Fruit fly (Drosophila melanogaster) whole organism, embryonic: ENCODE results near the gene ball.

ENCODE experiments used
- C15 ChIP-seq: fragments of 200-800 bp; sonication (Bioruptor generic); IDR thresholded peaks from 3 replicates; pipeline ENCODE4 v1.3.6; 2022; ENCODE audit warnings: missing biosample characterization, missing genetic modification characterization
- CG11085 ChIP-seq: fragments of 200-800 bp; sonication (Bioruptor generic); IDR thresholded peaks from 2 replicates; pipeline ENCODE4 v1.3.6; 2022; ENCODE audit warnings: missing biosample characterization, missing genetic modification characterization
- CG11398 ChIP-seq: fragments of 200-800 bp; sonication (Bioruptor generic); optimal IDR thresholded peaks from 2 replicates; lab custom pipeline; 2016; ENCODE audit warnings: missing biosample characterization, missing genetic modification characterization
- CG11504 ChIP-seq: fragments of 200-800 bp; sonication (Bioruptor generic); optimal IDR thresholded peaks from 3 replicates; lab custom pipeline; 2019; ENCODE audit warnings: missing biosample characterization, mild to moderate bottlenecking, missing genetic modification characterization, moderate library complexity
- CG12391 ChIP-seq: fragments of 200-800 bp; sonication (Bioruptor generic); optimal IDR thresholded peaks from 3 replicates; lab custom pipeline; 2018; ENCODE audit warnings: missing biosample characterization, mild to moderate bottlenecking, missing genetic modification characterization, moderate library complexity
- CG14965 ChIP-seq: fragments of 200-800 bp; sonication (Bioruptor generic); optimal IDR thresholded peaks from 2 replicates; lab custom pipeline; 2016; ENCODE audit warnings: missing biosample characterization, missing genetic modification characterization, borderline replicate concordance
- CG15696 ChIP-seq: fragments of 200-800 bp; sonication (Bioruptor generic); optimal IDR thresholded peaks from 2 replicates; lab custom pipeline; 2019; ENCODE audit warnings: missing biosample characterization, mild to moderate bottlenecking, missing genetic modification characterization, moderate library complexity
- CG17359 ChIP-seq: fragments of 200-800 bp; sonication (Bioruptor generic); optimal IDR thresholded peaks from 3 replicates; lab custom pipeline; 2018; ENCODE audit warnings: missing biosample characterization, mild to moderate bottlenecking, missing genetic modification characterization, moderate library complexity
- CG18011 ChIP-seq: fragments of 200-800 bp; sonication (Bioruptor generic); optimal IDR thresholded peaks from 2 replicates; lab custom pipeline; 2017; ENCODE audit warnings: missing biosample characterization, missing genetic modification characterization, mild to moderate bottlenecking, moderate library complexity, missing genotype
- CG18262 ChIP-seq: fragments of 200-800 bp; optimal IDR thresholded peaks from 3 replicates; lab custom pipeline; 2019; ENCODE audit warnings: missing biosample characterization, mild to moderate bottlenecking, missing genetic modification characterization, moderate library complexity
- CG31441 ChIP-seq: fragments of 200-800 bp; sonication (Bioruptor generic); IDR thresholded peaks from 2 replicates; pipeline ENCODE4 v1.3.6; 2022; ENCODE audit warnings: missing biosample characterization, missing genetic modification characterization
- CG42726 ChIP-seq: fragments of 200-800 bp; sonication (Bioruptor generic); IDR thresholded peaks from 2 replicates; pipeline ENCODE4 v1.3.6; 2022; ENCODE audit warnings: missing biosample characterization, missing genetic modification characterization; ENCODE audit not compliant: partially characterized antibody
- CG4282 ChIP-seq: fragments of 200-800 bp; sonication (Bioruptor generic); optimal IDR thresholded peaks from 2 replicates; lab custom pipeline; 2016; ENCODE audit warnings: missing biosample characterization, missing genetic modification characterization
- CG5953 ChIP-seq: fragments of 200-800 bp; sonication (Bioruptor generic); IDR thresholded peaks from 2 replicates; pipeline ENCODE4 v1.3.6; 2022; ENCODE audit warnings: missing biosample characterization, missing genetic modification characterization
- CG8281 ChIP-seq: fragments of 200-800 bp; sonication (Bioruptor generic); optimal IDR thresholded peaks from 2 replicates; lab custom pipeline; 2018; ENCODE audit warnings: missing biosample characterization, mild to moderate bottlenecking, missing genetic modification characterization, moderate library complexity
- CG8290 ChIP-seq, 3 experiments: fragments of 200-800 bp; sonication (Bioruptor generic); optimal IDR thresholded peaks; 2 replicates each; lab custom pipeline; 2016 to 2019; ENCODE audit warnings: missing biosample characterization in 3 of 3, missing genetic modification characterization in 3 of 3, mild to moderate bottlenecking in 2 of 3, moderate library complexity in 1 of 3
- CG8765 ChIP-seq: fragments of 200-800 bp; sonication (Bioruptor generic); IDR thresholded peaks from 2 replicates; pipeline ENCODE4 v1.3.6; 2022; ENCODE audit warnings: missing biosample characterization, missing genetic modification characterization
- CTCF ChIP-seq: fragments of 200-800 bp; sonication (Bioruptor generic); optimal IDR thresholded peaks from 2 replicates; lab custom pipeline; 2017; ENCODE audit warnings: missing biosample characterization, mild to moderate bottlenecking, missing genetic modification characterization, moderate library complexity
- D19A ChIP-seq: fragments of 200-800 bp; optimal IDR thresholded peaks from 3 replicates; lab custom pipeline; 2019; ENCODE audit warnings: missing biosample characterization, mild to moderate bottlenecking, missing genetic modification characterization, moderate library complexity
- D19B ChIP-seq: fragments of 200-800 bp; sonication (Bioruptor generic); optimal IDR thresholded peaks from 2 replicates; lab custom pipeline; 2017; ENCODE audit warnings: missing biosample characterization, mild to moderate bottlenecking, missing genetic modification characterization
- Doc3 ChIP-seq: fragments of 200-800 bp; sonication (Bioruptor generic); IDR thresholded peaks from 3 replicates; pipeline ENCODE4 v1.3.6; 2022; ENCODE audit warnings: missing biosample characterization, missing genetic modification characterization; ENCODE audit not compliant: partially characterized antibody
- Drgx ChIP-seq: fragments of 200-800 bp; sonication (Bioruptor generic); IDR thresholded peaks from 2 replicates; pipeline ENCODE4 v1.3.6; 2022; ENCODE audit warnings: missing biosample characterization, missing genetic modification characterization
- Elba2 ChIP-seq: fragments of 200-800 bp; sonication (Bioruptor generic); optimal IDR thresholded peaks from 3 replicates; lab custom pipeline; 2016; ENCODE audit warnings: missing biosample characterization, missing genetic modification characterization
- H2.0 ChIP-seq: fragments of 200-800 bp; sonication (Bioruptor generic); IDR thresholded peaks from 2 replicates; pipeline ENCODE4 v1.3.6; 2022; ENCODE audit warnings: missing biosample characterization, missing genetic modification characterization
- Lim3 ChIP-seq: fragments of 200-800 bp; sonication (Bioruptor generic); IDR thresholded peaks from 2 replicates; pipeline ENCODE4 v1.3.6; 2022; ENCODE audit warnings: missing biosample characterization, missing genetic modification characterization
- Mrtf ChIP-seq: fragments of 200-800 bp; sonication (Bioruptor generic); IDR thresholded peaks from 3 replicates; pipeline ENCODE4 v1.3.6; 2022; ENCODE audit warnings: missing biosample characterization, missing genetic modification characterization
- Pdp1 ChIP-seq, 2 experiments: fragments of 200-800 bp; sonication (Bioruptor generic); optimal IDR thresholded peaks; 3 replicates each; lab custom pipeline; 2016; ENCODE audit warnings: missing biosample characterization in 2 of 2, missing genetic modification characterization in 2 of 2, mild to moderate bottlenecking in 1 of 2, moderate library complexity in 1 of 2
- Sin3A ChIP-seq: fragments of >200 bp; optimal IDR thresholded peaks from 2 replicates; lab custom pipeline; 2018
- Sox100B ChIP-seq: fragments of 200-800 bp; sonication (Bioruptor generic); optimal IDR thresholded peaks from 3 replicates; lab custom pipeline; 2018; ENCODE audit warnings: missing biosample characterization, mild to moderate bottlenecking, missing genetic modification characterization
- TFAM ChIP-seq: fragments of 200-800 bp; sonication (Bioruptor generic); optimal IDR thresholded peaks from 2 replicates; lab custom pipeline; 2017; ENCODE audit warnings: missing biosample characterization, missing genetic modification characterization, inconsistent platforms
- Taf1 ChIP-seq: fragments of 200-800 bp; sonication (Bioruptor generic); IDR thresholded peaks from 2 replicates; pipeline ENCODE4 v1.3.6; 2022; ENCODE audit warnings: missing biosample characterization, missing genetic modification characterization
- cas ChIP-seq: fragments of 200-800 bp; sonication (Bioruptor generic); IDR thresholded peaks from 2 replicates; pipeline ENCODE4 v1.3.6; 2022; ENCODE audit warnings: missing biosample characterization, missing genetic modification characterization
- cg ChIP-seq: fragments of 200-800 bp; sonication (Bioruptor generic); optimal IDR thresholded peaks from 3 replicates; lab custom pipeline; 2019; ENCODE audit warnings: missing biosample characterization, mild to moderate bottlenecking, missing genetic modification characterization, moderate library complexity
- en ChIP-seq: fragments of 200-800 bp; sonication (Bioruptor generic); optimal IDR thresholded peaks from 2 replicates; lab custom pipeline; 2016; ENCODE audit warnings: missing biosample characterization, missing genetic modification characterization
- fru ChIP-seq: fragments of >200 bp; optimal IDR thresholded peaks from 2 replicates; lab custom pipeline; 2017
- kah ChIP-seq: fragments of 200-800 bp; sonication (Bioruptor generic); optimal IDR thresholded peaks from 2 replicates; lab custom pipeline; 2018; ENCODE audit warnings: missing biosample characterization, mild to moderate bottlenecking, missing genetic modification characterization
- mirr ChIP-seq: fragments of 200-800 bp; sonication (Bioruptor generic); optimal IDR thresholded peaks from 3 replicates; lab custom pipeline; 2018; ENCODE audit warnings: missing biosample characterization, mild to moderate bottlenecking, missing genetic modification characterization
- otp ChIP-seq: fragments of 200-800 bp; sonication (Bioruptor generic); IDR thresholded peaks from 3 replicates; pipeline ENCODE4, ENCODE4 v1.3.6; 2022; ENCODE audit warnings: missing biosample characterization, missing genetic modification characterization
- p53 ChIP-seq: fragments of 200-800 bp; sonication (Bioruptor generic); optimal IDR thresholded peaks from 2 replicates; lab custom pipeline; 2016; ENCODE audit warnings: missing biosample characterization, missing genetic modification characterization
- salm ChIP-seq: fragments of 200-800 bp; sonication (Bioruptor generic); optimal IDR thresholded peaks from 2 replicates; lab custom pipeline; 2018; ENCODE audit warnings: missing biosample characterization, mild to moderate bottlenecking, missing genetic modification characterization
- sd ChIP-seq: fragments of 200-800 bp; sonication (Bioruptor generic); optimal IDR thresholded peaks from 3 replicates; lab custom pipeline; 2018; ENCODE audit warnings: missing biosample characterization, mild to moderate bottlenecking, missing genetic modification characterization, moderate library complexity
- sens-2 ChIP-seq: fragments of 200-800 bp; sonication (Bioruptor generic); IDR thresholded peaks from 2 replicates; pipeline ENCODE4 v1.3.6; 2022; ENCODE audit warnings: missing biosample characterization, missing genetic modification characterization
- shn ChIP-seq: fragments of 200-800 bp; sonication (Bioruptor generic); optimal IDR thresholded peaks from 3 replicates; lab custom pipeline; 2016; ENCODE audit warnings: missing biosample characterization, missing genetic modification characterization
- sima ChIP-seq: fragments of 200-800 bp; sonication (Bioruptor generic); optimal IDR thresholded peaks from 2 replicates; lab custom pipeline; 2016; ENCODE audit warnings: missing biosample characterization, missing genetic modification characterization
- tll ChIP-seq, 2 experiments: fragments of 200-800 bp in 1 of 2; fragments of >200 bp in 1 of 2; sonication (Bioruptor generic) in 1 of 2; optimal IDR thresholded peaks; 2 replicates each; lab custom pipeline; 2017 to 2019; ENCODE audit warnings: missing biosample characterization in 2 of 2, missing genetic modification characterization in 2 of 2, mild to moderate bottlenecking in 1 of 2, moderate library complexity in 1 of 2
- tx ChIP-seq: fragments of 200-800 bp; sonication (Bioruptor generic); optimal IDR thresholded peaks from 2 replicates; lab custom pipeline; 2016; ENCODE audit warnings: missing biosample characterization, missing genetic modification characterization
- unc-4 ChIP-seq: fragments of 200-800 bp; sonication (Bioruptor generic); IDR thresholded peaks from 2 replicates; pipeline ENCODE4 v1.3.6; 2022; ENCODE audit warnings: missing biosample characterization, missing genetic modification characterization; ENCODE audit not compliant: partially characterized antibody
- vfl ChIP-seq: fragments of 200-800 bp; sonication (Bioruptor generic); optimal IDR thresholded peaks from 2 replicates; lab custom pipeline; 2016; ENCODE audit warnings: missing biosample characterization, missing genetic modification characterization
- vvl ChIP-seq: fragments of 200-800 bp; sonication (Bioruptor generic); IDR thresholded peaks from 2 replicates; pipeline ENCODE4 v1.3.6; 2022; ENCODE audit warnings: missing biosample characterization, missing genetic modification characterization
- wek ChIP-seq: fragments of 200-800 bp; sonication (Bioruptor generic); optimal IDR thresholded peaks from 3 replicates; lab custom pipeline; 2018; ENCODE audit warnings: missing biosample characterization, mild to moderate bottlenecking, missing genetic modification characterization, moderate library complexity
- yki ChIP-seq: fragments of >200 bp; optimal IDR thresholded peaks from 3 replicates; lab custom pipeline; 2018
- zen ChIP-seq: fragments of 200-800 bp; sonication (Bioruptor generic); optimal IDR thresholded peaks from 3 replicates; lab custom pipeline; 2018; ENCODE audit warnings: missing biosample characterization, mild to moderate bottlenecking, missing genetic modification characterization, moderate library complexity

Gene ball

DNA sequence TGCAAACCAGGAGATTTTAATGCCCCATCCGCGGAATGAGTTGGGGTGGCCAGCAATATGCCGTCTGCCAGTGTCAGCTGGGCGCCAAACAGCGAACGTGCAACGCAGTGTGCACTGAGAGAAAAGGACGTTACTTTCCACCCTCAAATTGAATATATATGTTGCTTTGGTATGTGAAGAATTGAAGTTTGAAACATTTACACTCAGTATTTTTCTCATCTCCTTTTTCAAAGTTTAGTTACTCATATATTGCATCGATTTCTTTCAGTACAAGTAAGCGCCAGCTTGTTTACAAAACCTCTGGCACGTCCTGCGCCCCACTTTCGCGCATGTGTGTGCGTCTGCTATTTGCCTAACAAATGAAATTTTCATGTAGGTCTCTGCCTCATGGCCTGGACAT is 7.4 kb downstream of the ball start (continued):
- TF ChIP-seq otp (GFP tag; lab: Robert Waterston, UW) (0 out of 3 replicates have a peak, but pooled peaks have one; percentile 27), Lim3 (GFP tag; lab: Robert Waterston, UW) (no peak), Pdp1 (GFP tag; optimal IDR thresholded peaks at IDR 0.05; lab: Kevin White, UChicago) (peak in 1 of 2 experiments; percentile 66), D19A (tag; lab: Kevin White, UChicago) (no peak), tx (GFP tag; lab: Kevin White, UChicago) (no peak), C15 (GFP tag; lab: Robert Waterston, UW) (no peak), CG14965 (GFP tag; lab: Kevin White, UChicago) (no peak), CG5953 (GFP tag; lab: Robert Waterston, UW) (no peak), Sox100B (GFP tag; lab: Kevin White, UChicago) (no peak), zen (tag; lab: Kevin White, UChicago) (peak; percentile 9), CG31441 (GFP tag; lab: Robert Waterston, UW) (peak; percentile 70), shn (GFP tag; lab: Kevin White, UChicago) (no peak), salm (no peak), Sin3A (lab: Kevin White, UChicago) (no peak), unc-4 (GFP tag; lab: Robert Waterston, UW) (no peak), sima (GFP tag; lab: Kevin White, UChicago) (no peak), yki (lab: Kevin White, UChicago) (no peak), H2.0 (GFP tag; lab: Robert Waterston, UW) (no peak), D19B (GFP tag; lab: Kevin White, UChicago) (no peak), CG11504 (tag; lab: Kevin White, UChicago) (peak; percentile 55), kah (GFP tag; lab: Kevin White, UChicago) (no peak), CG12391 (tag; lab: Kevin White, UChicago) (peak; percentile 34), Mrtf (GFP tag; lab: Robert Waterston, UW) (0 out of 3 replicates have a peak, but pooled peaks have one; percentile 34), CG8290 (GFP tag; optimal IDR thresholded peaks at IDR 0.05; lab: Kevin White, UChicago) (no peak), CG8290 (tag; optimal IDR thresholded peaks at IDR 0.05; lab: Kevin White, UChicago) (peak in 1 of 2 experiments; percentile 20), cg (no peak), wek (GFP tag; lab: Kevin White, UChicago) (no peak), cas (GFP tag; lab: Robert Waterston, UW) (0 out of 2 replicates have a peak, but pooled peaks have one; percentile 34), en (no peak), CTCF (GFP tag; lab: Kevin White, UChicago) (no peak), Doc3 (GFP tag; lab: Robert Waterston, UW) (no peak), CG18262 (tag; lab: Kevin White, UChicago) (peak; percentile 55), CG18011 (GFP tag; lab: Kevin White, UChicago) (no peak), Taf1 (peak; percentile 45), tll (GFP tag; optimal IDR thresholded peaks at IDR 0.05; lab: Kevin White, UChicago) (no peak), CG42726 (GFP tag; lab: Robert Waterston, UW) (no peak), Drgx (GFP tag; lab: Robert Waterston, UW) (peak; percentile 54; the same call in 1 of the 2 replicates), vfl (GFP tag; lab: Kevin White, UChicago) (no peak), CG8281 (tag; lab: Kevin White, UChicago) (no peak), sens-2 (GFP tag; lab: Robert Waterston, UW) (no peak), CG4282 (GFP tag; lab: Kevin White, UChicago) (no peak), vvl (GFP tag; lab: Robert Waterston, UW) (peak; percentile 64; the same call in 1 of the 2 replicates), p53 (GFP tag; lab: Kevin White, UChicago) (no peak), CG17359 (tag; lab: Kevin White, UChicago) (peak; percentile 52), Elba2 (GFP tag; lab: Kevin White, UChicago) (no peak), sd (no peak), fru (lab: Kevin White, UChicago) (no peak), TFAM (GFP tag; lab: Kevin White, UChicago) (no peak), CG11398 (GFP tag; lab: Kevin White, UChicago) (no peak), CG15696 (tag; lab: Kevin White, UChicago) (peak; percentile 54), CG8765 (no peak), CG11085 (GFP tag; lab: Robert Waterston, UW) (peak; percentile 48; the same call in 1 of the 2 replicates), mirr (GFP tag; lab: Kevin White, UChicago) (no peak)
